Worm (Caenorhabditis elegans) whole organism, L4/young adult: Measurements from ENCODE around the gene F31D5.2.

Experiments
- W03F9.2 ChIP-seq: fragments of 150-350 bp; optimal IDR thresholded peaks from 2 replicates; lab custom pipeline; 2014; ENCODE audit warnings: missing biosample characterization, missing genetic modification characterization
- dao-5 ChIP-seq: sonication (generic microtip); optimal IDR thresholded peaks from 2 replicates; lab custom pipeline; 2016; ENCODE audit warnings: missing genotype, missing genetic modification characterization, moderate library complexity, missing compliant biosample characterization
- him-1 ChIP-seq: sonication (generic microtip); optimal IDR thresholded peaks from 2 replicates; lab custom pipeline; 2016; ENCODE audit warnings: missing genotype, missing genetic modification reagents, missing genetic modification characterization, missing compliant biosample characterization

Gene F31D5.2

DNA sequence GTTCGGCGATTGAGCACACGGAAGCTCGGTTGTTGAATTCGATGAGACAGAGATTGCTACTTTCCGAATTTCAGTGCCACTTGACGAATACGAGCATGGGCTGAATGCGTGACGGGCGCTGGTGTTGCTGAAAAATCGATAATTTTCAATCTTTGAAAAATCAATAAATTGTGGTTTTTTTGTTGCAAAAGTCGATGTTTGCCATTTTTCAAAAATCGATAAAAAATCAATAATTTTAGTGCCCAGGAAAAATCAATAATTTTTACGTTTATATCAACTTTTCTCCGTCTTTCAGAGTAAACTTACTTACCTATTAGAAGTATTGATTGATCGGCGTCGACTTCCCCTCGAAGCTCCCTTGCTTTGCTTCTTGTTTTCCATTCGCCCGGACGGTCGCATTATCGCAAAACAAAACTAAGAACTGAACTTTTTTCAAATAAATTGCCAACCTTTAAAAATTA is 41.2 kb downstream of the F31D5.2 start, which contains the start of gene C16A11.7:
TSS of gene C16A11.7 (minus strand) at position 411 of the 461 bp plus-strand sequence.
- no peak for TF ChIP-seq dao-5 (tag; lab: Kevin White, UChicago)
- TF ChIP-seq W03F9.2 (tag; lab: Kevin White, UChicago), result no peak
- TF ChIP-seq him-1, result no peak

DNA sequence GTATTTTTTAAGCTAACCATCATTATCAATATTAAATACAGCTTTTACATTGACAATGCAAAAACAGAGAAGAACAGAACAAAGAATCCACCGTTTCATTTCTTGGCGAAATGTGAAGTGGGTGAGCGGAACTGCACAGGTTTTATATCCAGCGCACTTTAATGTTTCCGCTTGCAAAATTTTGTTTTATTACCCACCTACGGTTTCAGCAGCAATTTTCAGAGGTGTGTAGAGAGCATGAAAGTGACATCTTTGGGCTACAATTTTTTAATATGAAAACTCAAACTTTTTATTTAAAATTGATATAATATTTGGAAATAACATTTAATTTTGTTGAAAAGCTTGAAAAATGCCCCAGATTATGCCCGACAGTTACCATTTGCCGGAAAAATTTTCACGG is 43.3 kb downstream of the F31D5.2 start, which contains the start of gene clec-135:
TSS of gene clec-135 (minus strand) at position 101 of the 400 bp plus-strand sequence.
- no peak for TF ChIP-seq dao-5 (tag; lab: Kevin White, UChicago)
- TF ChIP-seq him-1, result no peak
- TF ChIP-seq W03F9.2 (tag; lab: Kevin White, UChicago), result no peak

DNA sequence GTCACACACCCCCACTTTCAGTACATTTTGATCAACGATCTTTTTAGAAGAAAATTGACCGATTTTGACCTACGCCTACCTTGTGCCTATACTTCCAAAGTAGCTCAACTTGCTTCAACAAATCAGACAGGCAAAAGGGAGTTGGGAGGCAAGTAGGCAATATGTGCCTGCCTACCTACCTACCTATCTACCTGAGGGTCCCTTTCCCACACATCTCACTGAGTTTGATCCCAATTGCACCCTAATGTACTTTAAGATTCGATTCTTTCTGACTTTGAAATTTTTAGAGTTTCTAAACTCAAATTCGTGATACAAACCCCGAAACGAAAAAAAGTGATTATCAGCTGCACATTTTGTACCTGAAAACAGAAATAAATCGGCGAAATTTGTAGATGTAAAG is 52.3 kb downstream of the F31D5.2 start:
- no peak for TF ChIP-seq him-1
- TF ChIP-seq dao-5 (tag; lab: Kevin White, UChicago), result no peak
- TF ChIP-seq W03F9.2 (tag; lab: Kevin White, UChicago), result no peak
